Worm (Caenorhabditis elegans) whole organism, early embryonic: ENCODE results near the gene C02E7.10.

ENCODE experiments used
- B0310.2 ChIP-seq: sonication (generic microtip); optimal IDR thresholded peaks from 2 replicates; lab custom pipeline; 2016; ENCODE audit warnings: mild to moderate bottlenecking, missing genetic modification characterization, missing compliant biosample characterization
- aly-1 ChIP-seq: sonication (generic microtip); optimal IDR thresholded peaks from 2 replicates; lab custom pipeline; 2016; ENCODE audit warnings: missing genetic modification characterization, missing compliant biosample characterization
- ama-1 ChIP-seq: fragments of 150-350 bp; optimal IDR thresholded peaks from 2 replicates; lab custom pipeline; 2014
- ceh-36 ChIP-seq: sonication (generic microtip); optimal IDR thresholded peaks from 2 replicates; lab custom pipeline; 2016; ENCODE audit warnings: missing genetic modification characterization, inconsistent platforms, missing compliant biosample characterization
- ets-7 ChIP-seq: sonication (generic microtip); optimal IDR thresholded peaks from 2 replicates; lab custom pipeline; 2016; ENCODE audit warnings: missing genotype, missing genetic modification characterization, missing compliant biosample characterization
- flt-1 ChIP-seq: fragments of 200-800 bp; sonication (Bioruptor generic); IDR thresholded peaks from 2 replicates; pipeline ENCODE4 v1.3.6; 2022; ENCODE audit warnings: missing genetic modification characterization, missing compliant biosample characterization
- hmbx-1 ChIP-seq: sonication (generic microtip); optimal IDR thresholded peaks from 2 replicates; lab custom pipeline; 2016; ENCODE audit warnings: mild to moderate bottlenecking, missing genetic modification characterization, missing compliant biosample characterization
- hmg-4 ChIP-seq: fragments of 200-800 bp; sonication (Bioruptor generic); optimal IDR thresholded peaks from 2 replicates; lab custom pipeline; 2018; ENCODE audit warnings: mild to moderate bottlenecking, missing genetic modification characterization, missing compliant biosample characterization
- hnd-1 ChIP-seq: sonication (generic microtip); optimal IDR thresholded peaks from 2 replicates; lab custom pipeline; 2016; ENCODE audit warnings: missing genetic modification characterization, missing compliant biosample characterization
- scrt-1 ChIP-seq: fragments of 200-800 bp; sonication (Bioruptor generic); IDR thresholded peaks from 2 replicates; pipeline ENCODE4 v1.3.6; 2022; ENCODE audit warnings: missing genetic modification characterization, missing compliant biosample characterization
- tbx-11 ChIP-seq: fragments of 200-800 bp; sonication (Bioruptor generic); IDR thresholded peaks from 2 replicates; pipeline ENCODE4 v1.3.6; 2022; ENCODE audit warnings: missing genetic modification characterization, missing compliant biosample characterization
- tra-4 ChIP-seq: sonication (generic microtip); optimal IDR thresholded peaks from 2 replicates; lab custom pipeline; 2017; ENCODE audit warnings: missing genetic modification characterization, missing compliant biosample characterization

ce11 chrV:4975140-4975539, 42.3 kb upstream of the C02E7.10 start, which contains the start of gene F26G5.1:
- TF ChIP-seq flt-1 (GFP tag; lab: Robert Waterston, UW) (no peak), B0310.2 (tag; lab: Kevin White, UChicago) (no peak), scrt-1 (no peak), tbx-11 (GFP tag; lab: Robert Waterston, UW) (no peak), ama-1 (lab: Kevin White, UChicago) (no peak), ets-7 (tag; lab: Kevin White, UChicago) (no peak), ceh-36 (no peak), hnd-1 (tag; lab: Kevin White, UChicago) (no peak), hmg-4 (no peak), aly-1 (no peak), tra-4 (tag; lab: Kevin White, UChicago) (no peak), hmbx-1 (tag; lab: Kevin White, UChicago) (no peak)
